Worm (Caenorhabditis elegans) whole organism, early embryonic: ENCODE measurements around the gene lat-1.

Source experiments
- aly-1 ChIP-seq: sonication (generic microtip); optimal IDR thresholded peaks from 2 replicates; lab custom pipeline; 2016; ENCODE audit warnings: missing genetic modification characterization, missing compliant biosample characterization
- ama-1 ChIP-seq: fragments of 150-350 bp; optimal IDR thresholded peaks from 2 replicates; lab custom pipeline; 2014
- ets-7 ChIP-seq: sonication (generic microtip); optimal IDR thresholded peaks from 2 replicates; lab custom pipeline; 2016; ENCODE audit warnings: missing genotype, missing genetic modification characterization, missing compliant biosample characterization
- hmbx-1 ChIP-seq: sonication (generic microtip); optimal IDR thresholded peaks from 2 replicates; lab custom pipeline; 2016; ENCODE audit warnings: mild to moderate bottlenecking, missing genetic modification characterization, missing compliant biosample characterization
- pes-1 ChIP-seq: fragments of 200-800 bp; sonication (Bioruptor generic); IDR thresholded peaks from 2 replicates; pipeline ENCODE4 v1.3.6; 2022; ENCODE audit warnings: missing genetic modification reagents, missing genetic modification characterization, missing compliant biosample characterization

ce11 chrII:8890017-8890416 lies 6.6 kb upstream of the lat-1 start:
- TF ChIP-seq ama-1 (lab: Kevin White, UChicago) (no peak), ets-7 (tag; lab: Kevin White, UChicago) (no peak), pes-1 (GFP tag; lab: Robert Waterston, UW) (no peak), aly-1 (tag; lab: Kevin White, UChicago) (no peak), hmbx-1 (tag; lab: Kevin White, UChicago) (no peak)
